Worm (Caenorhabditis elegans) whole organism, midembryonic: ENCODE results near the gene lact-7.

Source experiments
- T22C8.4 ChIP-seq: fragments of 200-800 bp; sonication (Bioruptor generic); IDR thresholded peaks from 2 replicates; pipeline ENCODE4 v1.3.6; 2022; ENCODE audit warnings: missing genetic modification characterization, missing compliant biosample characterization
- cog-1 ChIP-seq: sonication (generic microtip); optimal IDR thresholded peaks from 2 replicates; lab custom pipeline; 2016; ENCODE audit warnings: missing genetic modification characterization, missing compliant biosample characterization
- flt-1 ChIP-seq: fragments of 200-800 bp; sonication (Bioruptor generic); IDR thresholded peaks from 2 replicates; pipeline ENCODE4 v1.3.6; 2022; ENCODE audit warnings: missing genetic modification characterization, missing compliant biosample characterization
- klf-2 ChIP-seq: fragments of 200-800 bp; sonication (Bioruptor generic); conservative IDR thresholded peaks from 2 replicates; pipeline ENCODE4 v1.3.6; 2022; ENCODE audit warnings: missing genetic modification reagents, missing genetic modification characterization, missing compliant biosample characterization
- med-1 ChIP-seq: sonication (generic microtip); optimal IDR thresholded peaks from 2 replicates; lab custom pipeline; 2017; ENCODE audit warnings: missing genetic modification characterization, mild to moderate bottlenecking, missing compliant biosample characterization, antibody characterized with exemption, missing genetic modification reagents; ENCODE audit not compliant: insufficient read depth
- ref-1 ChIP-seq: fragments of 200-800 bp; sonication (Bioruptor generic); conservative IDR thresholded peaks from 2 replicates; pipeline ENCODE4 v1.3.6; 2022; ENCODE audit warnings: missing genetic modification reagents, missing genetic modification characterization, missing compliant biosample characterization
- tab-1 ChIP-seq: fragments of 200-800 bp; sonication (Bioruptor generic); IDR thresholded peaks from 2 replicates; pipeline ENCODE4 v1.3.6; 2022; ENCODE audit warnings: missing genetic modification characterization, missing compliant biosample characterization
- ztf-23 ChIP-seq: fragments of 200-800 bp; sonication (Bioruptor generic); IDR thresholded peaks from 2 replicates; pipeline ENCODE4 v1.3.6; 2022; ENCODE audit warnings: missing genetic modification reagents, missing genetic modification characterization, missing compliant biosample characterization
- ztf-29 ChIP-seq: fragments of 200-800 bp; sonication (Bioruptor generic); IDR thresholded peaks from 2 replicates; pipeline ENCODE4 v1.3.6; 2022; ENCODE audit warnings: missing genetic modification reagents, missing genetic modification characterization, missing compliant biosample characterization

The lact-7 gene

DNA sequence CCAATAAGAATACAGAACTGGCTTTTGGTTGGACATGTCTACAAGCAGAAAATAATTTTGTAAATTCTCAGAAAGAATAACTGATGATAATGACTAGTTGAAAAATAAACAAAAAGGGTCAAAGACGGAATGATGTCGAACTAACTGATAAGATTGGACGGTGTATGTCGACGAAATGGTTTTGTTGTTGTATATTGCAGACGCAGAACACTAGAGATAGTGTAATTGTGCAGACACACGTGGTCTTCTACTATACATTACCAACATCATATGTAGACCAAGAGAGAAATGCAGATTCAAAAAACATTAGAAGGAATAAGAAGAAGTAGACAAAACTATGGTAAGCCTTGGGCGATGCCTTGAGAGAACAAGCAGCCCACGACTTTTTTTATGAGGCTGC lies 31.1 kb upstream of the lact-7 start, which contains the start of the genes gst-42 and D1053.2:
Gene gst-42 (minus strand): TSS at position 176 of the 400 bp plus-strand sequence.
Gene D1053.2 (plus strand): TSS at position 391 of the 400 bp plus-strand sequence.
- TF ChIP-seq klf-2 (no peak), T22C8.4 (GFP tag; lab: Robert Waterston, UW) (no peak), cog-1 (tag; lab: Kevin White, UChicago) (no peak), ref-1 (GFP tag; lab: Robert Waterston, UW) (no peak), tab-1 (GFP tag; lab: Robert Waterston, UW) (no peak), flt-1 (GFP tag; lab: Robert Waterston, UW) (no peak), ztf-29 (no peak), ztf-23 (no peak)

ce11 chrX:11732752-11733151 lies 26.2 kb upstream of the lact-7 start:
- no peak for TF ChIP-seq cog-1 (tag; lab: Kevin White, UChicago)

DNA sequence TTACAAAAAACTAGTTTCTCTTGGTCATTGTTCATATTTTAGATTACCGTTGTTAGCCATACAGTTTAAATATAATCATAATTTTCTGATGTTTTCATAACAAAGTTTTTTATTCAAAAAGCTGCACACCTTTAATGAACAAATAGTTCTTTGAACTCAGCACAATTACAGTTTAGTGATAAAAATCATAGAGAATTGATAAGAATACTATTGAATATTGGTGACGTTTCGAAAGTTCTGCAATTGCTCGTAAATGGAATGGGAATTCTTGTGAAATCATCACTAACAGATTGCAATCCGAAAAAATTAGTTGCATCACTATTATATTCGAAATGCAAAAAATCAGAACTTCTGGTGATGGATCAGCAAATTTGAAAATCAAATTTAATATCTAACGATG lies 24.8 kb upstream of the lact-7 start:
- TF ChIP-seq med-1 (GFP tag; lab: Kevin White, UChicago) (no peak), cog-1 (tag; lab: Kevin White, UChicago) (no peak), ztf-29 (no peak), tab-1 (GFP tag; lab: Robert Waterston, UW) (no peak), ztf-23 (no peak), ref-1 (GFP tag; lab: Robert Waterston, UW) (no peak), T22C8.4 (GFP tag; lab: Robert Waterston, UW) (no peak), flt-1 (GFP tag; lab: Robert Waterston, UW) (no peak), klf-2 (no peak)

- TF ChIP-seq med-1 (GFP tag; lab: Kevin White, UChicago) = no peak
- no peak for TF ChIP-seq T22C8.4 (GFP tag; lab: Robert Waterston, UW)
- no peak for TF ChIP-seq ref-1 (GFP tag; lab: Robert Waterston, UW)
- no peak for TF ChIP-seq tab-1 (GFP tag; lab: Robert Waterston, UW)
- TF ChIP-seq cog-1 (tag; lab: Kevin White, UChicago) = no peak
- no peak for TF ChIP-seq ztf-23
- no peak for TF ChIP-seq klf-2
- TF ChIP-seq ztf-29 = no peak
- TF ChIP-seq flt-1 (GFP tag; lab: Robert Waterston, UW) = no peak
Observed at ce11 chrX:11737053-11737452, 21.9 kb upstream of the lact-7 start, which contains the start of gene D1053.3. D1053.3 (minus strand) TSS chrX:11737153.

DNA sequence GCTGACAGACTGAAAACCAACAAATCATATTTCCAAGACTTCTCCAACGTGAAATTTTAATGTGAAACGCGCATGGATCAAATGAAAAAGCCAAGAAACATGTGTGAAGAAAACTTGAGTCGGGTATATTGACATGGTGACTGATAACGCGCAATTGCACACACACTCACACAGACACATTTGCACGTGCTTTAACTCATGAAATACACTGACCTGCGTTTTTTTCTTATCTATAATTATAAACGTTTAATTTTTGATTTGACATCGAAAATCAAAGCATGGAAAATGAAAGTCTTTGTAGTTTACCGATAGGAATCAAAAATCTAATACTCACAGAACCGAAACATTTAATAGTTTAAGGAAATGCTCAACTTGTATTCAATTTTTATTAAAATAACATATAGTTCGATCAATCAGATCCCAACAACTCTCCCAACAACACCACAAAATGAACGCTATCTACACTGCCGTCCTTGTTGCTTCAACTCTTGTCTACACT lies 20.3 kb upstream of the lact-7 start, which contains the start of gene nspa-9:
Gene nspa-9 (plus strand): TSS at position 449 of the 499 bp plus-strand sequence.
- TF ChIP-seq cog-1 (tag; lab: Kevin White, UChicago) (no peak), ztf-29 (no peak), flt-1 (GFP tag; lab: Robert Waterston, UW) (no peak), T22C8.4 (GFP tag; lab: Robert Waterston, UW) (no peak), med-1 (GFP tag; lab: Kevin White, UChicago) (no peak), ref-1 (GFP tag; lab: Robert Waterston, UW) (no peak), ztf-23 (no peak), tab-1 (GFP tag; lab: Robert Waterston, UW) (no peak), klf-2 (no peak)

DNA sequence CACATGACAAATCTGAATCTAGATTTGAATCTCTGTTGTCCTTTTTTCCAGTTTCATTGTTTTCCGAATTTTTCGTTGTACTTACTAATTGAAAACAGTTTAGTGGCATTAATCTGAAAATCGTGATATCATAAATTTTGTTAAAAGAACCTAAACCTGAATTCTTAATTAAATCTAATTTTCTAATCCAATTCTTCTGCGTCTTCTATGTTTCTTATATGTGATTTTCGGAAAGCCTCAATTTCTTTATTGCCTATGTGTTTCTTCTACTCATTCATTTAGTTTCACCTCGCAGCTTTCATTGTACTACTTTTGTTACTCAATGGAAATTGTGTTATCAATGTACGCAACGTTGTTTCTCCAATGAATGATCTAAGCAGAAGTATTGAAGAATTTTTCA lies 15.2 kb upstream of the lact-7 start:
- no peak for TF ChIP-seq ref-1 (GFP tag; lab: Robert Waterston, UW)
- no peak for TF ChIP-seq ztf-29
- no peak for TF ChIP-seq klf-2
- TF ChIP-seq T22C8.4 (GFP tag; lab: Robert Waterston, UW) = no peak
- TF ChIP-seq flt-1 (GFP tag; lab: Robert Waterston, UW) = no peak
- no peak for TF ChIP-seq cog-1 (tag; lab: Kevin White, UChicago)
- no peak for TF ChIP-seq ztf-23
- TF ChIP-seq tab-1 (GFP tag; lab: Robert Waterston, UW) = no peak
- TF ChIP-seq med-1 (GFP tag; lab: Kevin White, UChicago) = no peak

DNA sequence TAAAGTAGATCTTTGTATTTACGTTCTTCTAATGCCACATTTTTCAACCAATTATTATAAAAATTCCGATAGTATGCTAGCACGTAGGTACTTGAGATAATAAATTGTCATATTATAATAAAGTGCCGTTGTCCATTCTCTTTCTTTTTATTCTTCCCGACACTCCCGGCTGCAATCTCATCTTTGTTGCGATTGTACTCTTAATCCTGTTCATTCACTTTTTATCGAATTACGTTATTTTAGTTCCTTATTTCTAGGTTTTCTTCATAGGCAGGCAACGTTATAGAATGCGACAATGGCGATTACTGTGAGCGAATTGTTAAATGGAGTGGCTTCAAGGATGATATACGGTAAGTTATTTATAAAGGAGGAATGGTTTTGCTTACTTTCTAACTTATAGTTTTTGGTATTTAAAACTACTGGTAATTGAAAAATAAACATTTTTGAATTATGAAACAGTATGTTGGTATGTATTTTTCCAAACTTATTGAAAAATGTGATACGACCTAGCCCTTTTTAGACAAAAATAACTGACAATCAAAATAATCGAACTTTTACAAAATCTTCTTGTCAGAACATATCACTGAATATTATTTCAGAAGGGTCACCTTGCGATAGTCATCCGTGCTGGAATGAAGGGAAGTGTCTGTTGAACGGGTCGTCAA lies 13.0 kb upstream of the lact-7 start, which contains the start of gene C40H5.2:
Gene C40H5.2 (plus strand): TSS at position 256 of the 665 bp plus-strand sequence.
- TF ChIP-seq cog-1 (tag; lab: Kevin White, UChicago) (no peak), ref-1 (GFP tag; lab: Robert Waterston, UW) (no peak), ztf-29 (no peak), klf-2 (no peak), med-1 (GFP tag; lab: Kevin White, UChicago) (no peak), ztf-23 (no peak), flt-1 (GFP tag; lab: Robert Waterston, UW) (no peak), T22C8.4 (GFP tag; lab: Robert Waterston, UW) (no peak), tab-1 (GFP tag; lab: Robert Waterston, UW) (no peak)

DNA sequence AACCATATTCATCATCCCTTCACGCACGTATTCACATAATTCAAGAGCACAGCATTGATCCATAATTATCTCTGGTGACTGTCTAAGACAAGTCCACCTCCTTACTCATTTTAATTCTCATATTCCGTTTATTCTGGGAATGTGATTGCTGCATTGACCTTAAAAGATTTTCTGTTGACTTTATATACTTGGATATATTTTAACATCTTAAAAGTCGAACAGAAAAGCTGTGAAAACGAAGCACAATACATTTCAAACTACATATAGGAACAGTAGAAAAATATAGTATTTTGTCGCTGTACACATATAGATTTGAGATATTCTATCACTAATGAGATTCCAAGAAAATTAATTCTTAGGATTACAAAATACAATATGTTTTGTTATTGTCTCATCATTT lies 6.6 kb upstream of the lact-7 start:
- TF ChIP-seq ztf-23 = no peak
- TF ChIP-seq T22C8.4 (GFP tag; lab: Robert Waterston, UW) = no peak
- TF ChIP-seq tab-1 (GFP tag; lab: Robert Waterston, UW) = no peak
- TF ChIP-seq klf-2 = no peak
- no peak for TF ChIP-seq ref-1 (GFP tag; lab: Robert Waterston, UW)
- TF ChIP-seq med-1 (GFP tag; lab: Kevin White, UChicago) = no peak
- TF ChIP-seq ztf-29 = no peak
- TF ChIP-seq cog-1 (tag; lab: Kevin White, UChicago) = no peak

DNA sequence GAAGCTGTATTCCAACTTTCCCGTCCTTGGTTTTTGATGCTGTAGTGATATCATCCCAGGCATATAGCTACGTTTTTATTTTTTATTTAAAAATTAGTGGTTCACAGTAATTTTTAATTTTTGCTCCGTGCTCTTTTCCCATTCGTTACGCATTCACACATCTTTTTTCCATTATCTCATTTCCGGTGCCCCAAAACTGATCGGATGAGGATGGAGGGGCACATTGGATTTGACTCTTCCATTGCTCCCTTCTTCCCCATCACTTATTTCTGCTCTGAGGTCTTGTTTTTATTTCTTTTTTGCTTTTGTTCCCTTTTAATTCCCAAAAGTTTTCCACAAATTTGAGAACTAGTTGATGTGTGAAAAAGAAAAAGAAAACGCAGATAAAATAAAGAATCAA lies 5.8 kb upstream of the lact-7 start:
- TF ChIP-seq ztf-23 = no peak
- TF ChIP-seq cog-1 (tag; lab: Kevin White, UChicago) = no peak
- no peak for TF ChIP-seq med-1 (GFP tag; lab: Kevin White, UChicago)
- TF ChIP-seq klf-2 = no peak

ce11 chrX:11757666-11758065 lies 1.2 kb upstream of the lact-7 start:
- peak; percentile 88 for TF ChIP-seq ztf-23
- peak; percentile 96 for TF ChIP-seq flt-1 (GFP tag; lab: Robert Waterston, UW)
- TF ChIP-seq ztf-29 = peak; percentile 90
- TF ChIP-seq tab-1 (GFP tag; lab: Robert Waterston, UW) = peak; percentile 92
- TF ChIP-seq T22C8.4 (GFP tag; lab: Robert Waterston, UW) = peak; percentile 85
- TF ChIP-seq med-1 (GFP tag; lab: Kevin White, UChicago) = peak; percentile 30
- TF ChIP-seq cog-1 (tag; lab: Kevin White, UChicago) = peak; percentile 74
- peak; percentile 79 for TF ChIP-seq ref-1 (GFP tag; lab: Robert Waterston, UW)
- TF ChIP-seq klf-2 = peak; percentile 83
